Worm (Caenorhabditis elegans) whole organism, L4/young adult: ENCODE data around the gene F36H1.3.

ENCODE experiments used
- W03F9.2 ChIP-seq: fragments of 150-350 bp; optimal IDR thresholded peaks from 2 replicates; lab custom pipeline; 2014; ENCODE audit warnings: missing biosample characterization, missing genetic modification characterization
- dao-5 ChIP-seq: sonication (generic microtip); optimal IDR thresholded peaks from 2 replicates; lab custom pipeline; 2016; ENCODE audit warnings: missing genotype, missing genetic modification characterization, moderate library complexity, missing compliant biosample characterization
- him-1 ChIP-seq: sonication (generic microtip); optimal IDR thresholded peaks from 2 replicates; lab custom pipeline; 2016; ENCODE audit warnings: missing genotype, missing genetic modification reagents, missing genetic modification characterization, missing compliant biosample characterization

ce11 chrIV:11038665-11039064 is 11.3 kb upstream of the F36H1.3 start:
- TF ChIP-seq dao-5 (tag; lab: Kevin White, UChicago): no peak
- TF ChIP-seq him-1 (tag; lab: Kevin White, UChicago): no peak
- no peak for TF ChIP-seq W03F9.2 (tag; lab: Kevin White, UChicago)
